Worm (Caenorhabditis elegans) whole organism, young adult: ENCODE results near the gene C26B2.7.

Source experiments
- B0019.2 ChIP-seq: fragments of 200-800 bp; sonication (Bioruptor generic); conservative IDR thresholded peaks from 2 replicates; pipeline ENCODE4 v1.3.6; 2022; ENCODE audit warnings: missing genetic modification reagents, missing genetic modification characterization, missing compliant biosample characterization
- Y53G8AR.9 ChIP-seq: fragments of 200-800 bp; sonication (Bioruptor generic); conservative IDR thresholded peaks from 2 replicates; pipeline ENCODE4 v1.3.6; 2022; ENCODE audit warnings: missing genetic modification reagents, missing genetic modification characterization, missing compliant biosample characterization
- atf-7 ChIP-seq: sonication (generic microtip); optimal IDR thresholded peaks from 2 replicates; lab custom pipeline; 2017; ENCODE audit warnings: mild to moderate bottlenecking, missing genetic modification characterization, missing compliant biosample characterization
- cebp-1 ChIP-seq, 2 experiments: fragments of 200-800 bp in 1 of 2; sonication (Bioruptor generic) in 1 of 2; sonication (generic microtip) in 1 of 2; IDR thresholded peaks in 1 of 2; optimal IDR thresholded peaks in 1 of 2; 2 replicates each; pipeline versions ENCODE4 v1.3.6 to Lab custom; 2017 to 2022; ENCODE audit warnings: missing compliant biosample characterization in 2 of 2, missing genetic modification characterization in 2 of 2, mild to moderate bottlenecking in 1 of 2, missing genetic modification reagents in 1 of 2, moderate library complexity in 1 of 2
- egl-44 ChIP-seq: fragments of 200-800 bp; sonication (Bioruptor generic); IDR thresholded peaks from 2 replicates; pipeline ENCODE4 v1.3.6; 2022; ENCODE audit warnings: missing genetic modification reagents, missing genetic modification characterization, missing compliant biosample characterization
- lsy-27 ChIP-seq: sonication (generic microtip); optimal IDR thresholded peaks from 2 replicates; lab custom pipeline; 2017; ENCODE audit warnings: missing genetic modification characterization, mild to moderate bottlenecking, missing compliant biosample characterization, antibody characterized with exemption, missing genotype, borderline replicate concordance; ENCODE audit not compliant: insufficient read depth
- pha-4 ChIP-seq: fragments of 150-350 bp; sonication (generic microtip); optimal IDR thresholded peaks from 2 replicates; lab custom pipeline; 2014; ENCODE audit warnings: missing biosample characterization, missing genetic modification reagents, missing genetic modification characterization
- somi-1 ChIP-seq: fragments of 200-800 bp; sonication (Bioruptor generic); optimal IDR thresholded peaks from 2 replicates; lab custom pipeline; 2018; ENCODE audit warnings: mild to moderate bottlenecking, missing genetic modification characterization, missing compliant biosample characterization
- unc-62 ChIP-seq: fragments of 150-350 bp; optimal IDR thresholded peaks from 2 replicates; lab custom pipeline; 2014; ENCODE audit warnings: missing biosample characterization, missing genetic modification reagents, missing genetic modification characterization
- zfh-2 ChIP-seq: fragments of 200-800 bp; sonication (Bioruptor generic); conservative IDR thresholded peaks from 2 replicates; pipeline ENCODE4 v1.3.6; 2022; ENCODE audit warnings: missing genetic modification reagents, missing genetic modification characterization, missing compliant biosample characterization

ce11 chrIV:8007549-8007948 is 8.5 kb upstream of the C26B2.7 start:
- TF ChIP-seq B0019.2 (GFP tag; lab: Robert Waterston, UW) (no peak), somi-1 (no peak), lsy-27 (tag; lab: Kevin White, UChicago) (no peak), cebp-1 (GFP tag; IDR thresholded peaks at IDR 0.05; lab: Robert Waterston, UW) (no peak), cebp-1 (tag; optimal IDR thresholded peaks at IDR 0.05; lab: Kevin White, UChicago) (no peak), pha-4 (tag; lab: Kevin White, UChicago) (no peak), unc-62 (GFP tag; lab: Kevin White, UChicago) (no peak), Y53G8AR.9 (GFP tag; lab: Robert Waterston, UW) (no peak), egl-44 (GFP tag; lab: Robert Waterston, UW) (no peak), atf-7 (tag; lab: Kevin White, UChicago) (no peak), zfh-2 (GFP tag; lab: Robert Waterston, UW) (no peak)
